Fruit fly (Drosophila melanogaster) whole organism, embryonic: ENCODE data around the gene Dh31.

Experiments used
- Aef1 ChIP-seq: fragments of 200-800 bp; sonication (Bioruptor generic); IDR thresholded peaks from 3 replicates; pipeline ENCODE4 v1.3.6; 2022; ENCODE audit warnings: missing biosample characterization, missing genetic modification characterization
- B-H2 ChIP-seq: fragments of 200-800 bp; sonication (Bioruptor generic); optimal IDR thresholded peaks from 2 replicates; lab custom pipeline; 2018; ENCODE audit warnings: missing biosample characterization, mild to moderate bottlenecking, missing genetic modification characterization
- C15 ChIP-seq: fragments of 200-800 bp; sonication (Bioruptor generic); IDR thresholded peaks from 3 replicates; pipeline ENCODE4 v1.3.6; 2022; ENCODE audit warnings: missing biosample characterization, missing genetic modification characterization
- CG10321 ChIP-seq: fragments of 200-800 bp; sonication (Bioruptor generic); IDR thresholded peaks from 2 replicates; pipeline ENCODE4 v1.3.6; 2022; ENCODE audit warnings: missing biosample characterization, missing genetic modification characterization
- CG12219 ChIP-seq: fragments of 200-800 bp; sonication (Bioruptor generic); optimal IDR thresholded peaks from 3 replicates; lab custom pipeline; 2018; ENCODE audit warnings: missing biosample characterization, mild to moderate bottlenecking, missing genetic modification characterization
- CG12744 ChIP-seq: fragments of 200-800 bp; sonication (Bioruptor generic); optimal IDR thresholded peaks from 2 replicates; lab custom pipeline; 2016; ENCODE audit warnings: missing biosample characterization, missing genetic modification characterization
- CG13775 ChIP-seq: fragments of 200-800 bp; sonication (Bioruptor generic); optimal IDR thresholded peaks from 3 replicates; lab custom pipeline; 2017; ENCODE audit warnings: missing biosample characterization, mild to moderate bottlenecking, missing genetic modification characterization
- CG17328 ChIP-seq: fragments of 200-800 bp; sonication (Bioruptor generic); IDR thresholded peaks from 2 replicates; pipeline ENCODE4 v1.3.6; 2022; ENCODE audit warnings: missing biosample characterization, missing genetic modification characterization
- CG17385 ChIP-seq: fragments of 200-800 bp; sonication (Bioruptor generic); optimal IDR thresholded peaks from 3 replicates; lab custom pipeline; 2018; ENCODE audit warnings: missing biosample characterization, mild to moderate bottlenecking, missing genetic modification characterization
- CG18764 ChIP-seq: fragments of 200-800 bp; sonication (Bioruptor generic); optimal IDR thresholded peaks from 3 replicates; lab custom pipeline; 2016; ENCODE audit warnings: missing biosample characterization, missing genetic modification characterization
- CG2120 ChIP-seq: fragments of 200-800 bp; sonication (Bioruptor generic); optimal IDR thresholded peaks from 3 replicates; lab custom pipeline; 2016; ENCODE audit warnings: missing biosample characterization, missing genetic modification characterization
- CG2199 ChIP-seq: fragments of 200-800 bp; sonication (Bioruptor generic); IDR thresholded peaks from 3 replicates; pipeline ENCODE4 v1.3.6; 2022; ENCODE audit warnings: missing biosample characterization, missing genetic modification characterization
- CG31365 ChIP-seq: fragments of 200-800 bp; sonication (Bioruptor generic); optimal IDR thresholded peaks from 2 replicates; lab custom pipeline; 2018; ENCODE audit warnings: missing biosample characterization, mild to moderate bottlenecking, missing genetic modification characterization
- CG3163 ChIP-seq: fragments of 200-800 bp; sonication (Bioruptor generic); optimal IDR thresholded peaks from 3 replicates; lab custom pipeline; 2016; ENCODE audit warnings: missing biosample characterization, missing genetic modification characterization
- CG3407 ChIP-seq: fragments of 200-800 bp; sonication (Bioruptor generic); optimal IDR thresholded peaks from 2 replicates; lab custom pipeline; 2018; ENCODE audit warnings: missing biosample characterization, mild to moderate bottlenecking, missing genetic modification characterization
- CG4424 ChIP-seq: fragments of 200-800 bp; sonication (Bioruptor generic); optimal IDR thresholded peaks from 3 replicates; lab custom pipeline; 2016; ENCODE audit warnings: missing biosample characterization, missing genetic modification characterization
- CG5245 ChIP-seq: fragments of 200-800 bp; sonication (Bioruptor generic); optimal IDR thresholded peaks from 3 replicates; lab custom pipeline; 2016; ENCODE audit warnings: missing biosample characterization, missing genetic modification characterization
- CG8290 ChIP-seq, 3 experiments: fragments of 200-800 bp; sonication (Bioruptor generic); optimal IDR thresholded peaks; 2 replicates each; lab custom pipeline; 2016 to 2019; ENCODE audit warnings: missing biosample characterization in 3 of 3, missing genetic modification characterization in 3 of 3, mild to moderate bottlenecking in 2 of 3, moderate library complexity in 1 of 3
- CG8478 ChIP-seq: fragments of >200 bp; optimal IDR thresholded peaks from 2 replicates; lab custom pipeline; 2018
- CHES-1-like ChIP-seq: fragments of 200-800 bp; sonication (Bioruptor generic); optimal IDR thresholded peaks from 2 replicates; lab custom pipeline; 2016; ENCODE audit warnings: missing biosample characterization, missing genetic modification characterization
- Drgx ChIP-seq: fragments of 200-800 bp; sonication (Bioruptor generic); IDR thresholded peaks from 2 replicates; pipeline ENCODE4 v1.3.6; 2022; ENCODE audit warnings: missing biosample characterization, missing genetic modification characterization
- Ets65A ChIP-seq: fragments of 200-800 bp; sonication (Bioruptor generic); peaks from one replicate; lab custom pipeline; 2016; ENCODE audit warnings: missing biosample characterization, missing genetic modification characterization
- HHEX ChIP-seq: fragments of 200-800 bp; sonication (Bioruptor generic); optimal IDR thresholded peaks from 3 replicates; lab custom pipeline; 2017; ENCODE audit warnings: missing biosample characterization, mild to moderate bottlenecking, missing genetic modification characterization, missing genetic modification reagents
- HmgD ChIP-seq: fragments of 200-800 bp; sonication (Bioruptor generic); optimal IDR thresholded peaks from 3 replicates; lab custom pipeline; 2016; ENCODE audit warnings: missing biosample characterization, missing genetic modification characterization
- Hr51 ChIP-seq, 2 experiments: fragments of 200-800 bp; sonication (Bioruptor generic); optimal IDR thresholded peaks; 2 replicates in 1 of 2; 3 replicates in 1 of 2; lab custom pipeline; 2016 to 2018; ENCODE audit warnings: missing biosample characterization in 2 of 2, missing genetic modification characterization in 2 of 2, mild to moderate bottlenecking in 1 of 2, moderate library complexity in 1 of 2
- Lhr ChIP-seq: fragments of 200-800 bp; sonication (Bioruptor generic); optimal IDR thresholded peaks from 3 replicates; lab custom pipeline; 2017; ENCODE audit warnings: mild to moderate bottlenecking, missing biosample characterization, missing genetic modification reagents, missing genetic modification characterization
- Mad ChIP-seq: fragments of 200-800 bp; sonication (Bioruptor generic); optimal IDR thresholded peaks from 2 replicates; lab custom pipeline; 2016; ENCODE audit warnings: missing biosample characterization, missing genetic modification characterization
- Meics ChIP-seq: fragments of 200-800 bp; sonication (Bioruptor generic); optimal IDR thresholded peaks from 2 replicates; lab custom pipeline; 2017; ENCODE audit warnings: missing biosample characterization, mild to moderate bottlenecking, missing genetic modification characterization
- NK7.1 ChIP-seq: fragments of 200-800 bp; sonication (Bioruptor generic); optimal IDR thresholded peaks from 3 replicates; lab custom pipeline; 2016; ENCODE audit warnings: missing biosample characterization, missing genetic modification characterization
- Nf-YA ChIP-seq: fragments of 200-800 bp; sonication (Bioruptor generic); IDR thresholded peaks from 2 replicates; pipeline ENCODE4 v1.3.6; 2022; ENCODE audit warnings: missing biosample characterization, missing genetic modification characterization
- NfI ChIP-seq: fragments of 200-800 bp; sonication (Bioruptor generic); optimal IDR thresholded peaks from 3 replicates; lab custom pipeline; 2018; ENCODE audit warnings: missing biosample characterization, mild to moderate bottlenecking, missing genetic modification characterization, moderate library complexity
- Ravus ChIP-seq: fragments of 200-800 bp; sonication (Bioruptor generic); IDR thresholded peaks from 2 replicates; pipeline ENCODE4 v1.3.6; 2022; ENCODE audit warnings: missing biosample characterization, missing genetic modification characterization
- chm ChIP-seq: fragments of 200-800 bp; sonication (Bioruptor generic); IDR thresholded peaks from 2 replicates; pipeline ENCODE4 v1.3.6; 2022; ENCODE audit warnings: missing biosample characterization, missing genetic modification characterization
- cwo ChIP-seq: fragments of 200-800 bp; sonication (Bioruptor generic); optimal IDR thresholded peaks from 3 replicates; lab custom pipeline; 2017; ENCODE audit warnings: missing biosample characterization, missing genetic modification characterization, mild to moderate bottlenecking, moderate library complexity, missing genetic modification reagents
- dan ChIP-seq: fragments of 200-800 bp; sonication (Bioruptor generic); IDR thresholded peaks from 2 replicates; pipeline ENCODE4 v1.3.6; 2022; ENCODE audit warnings: missing biosample characterization, missing genetic modification characterization
- danr ChIP-seq: fragments of 200-800 bp; sonication (Bioruptor generic); IDR thresholded peaks from 2 replicates; pipeline ENCODE4 v1.3.6; 2022; ENCODE audit warnings: missing biosample characterization, missing genetic modification characterization
- disco-r ChIP-seq: fragments of 200-800 bp; sonication (Bioruptor generic); optimal IDR thresholded peaks from 2 replicates; lab custom pipeline; 2016; ENCODE audit warnings: missing biosample characterization, missing genetic modification characterization
- dmrt11E ChIP-seq: fragments of 200-800 bp; sonication (Bioruptor generic); optimal IDR thresholded peaks from 3 replicates; lab custom pipeline; 2018; ENCODE audit warnings: missing biosample characterization, mild to moderate bottlenecking, missing genetic modification characterization, moderate library complexity
- hbn ChIP-seq: fragments of 200-800 bp; sonication (Bioruptor generic); IDR thresholded peaks from 2 replicates; pipeline ENCODE4 v1.3.6; 2022; ENCODE audit warnings: missing biosample characterization, missing genetic modification characterization; ENCODE audit not compliant: partially characterized antibody
- ind ChIP-seq: fragments of 200-800 bp; sonication (Bioruptor generic); optimal IDR thresholded peaks from 3 replicates; lab custom pipeline; 2016; ENCODE audit warnings: missing biosample characterization, missing genetic modification characterization
- mam ChIP-seq: fragments of 200-800 bp; sonication (Bioruptor generic); optimal IDR thresholded peaks from 3 replicates; lab custom pipeline; 2016; ENCODE audit warnings: missing biosample characterization, missing genetic modification characterization
- mld ChIP-seq: fragments of 200-800 bp; sonication (Bioruptor generic); IDR thresholded peaks from 3 replicates; pipeline ENCODE4 v1.3.6; 2022; ENCODE audit warnings: missing biosample characterization, missing genetic modification characterization; ENCODE audit not compliant: partially characterized antibody
- nmo ChIP-seq: fragments of 200-800 bp; sonication (Bioruptor generic); optimal IDR thresholded peaks from 2 replicates; lab custom pipeline; 2018; ENCODE audit warnings: missing biosample characterization, mild to moderate bottlenecking, missing genetic modification characterization, moderate library complexity
- pho ChIP-seq: fragments of 200-800 bp; sonication (Bioruptor generic); optimal IDR thresholded peaks from 2 replicates; lab custom pipeline; 2016; ENCODE audit warnings: missing biosample characterization, missing genetic modification characterization
- pita ChIP-seq: fragments of 200-800 bp; sonication (Bioruptor generic); optimal IDR thresholded peaks from 2 replicates; lab custom pipeline; 2017; ENCODE audit warnings: missing biosample characterization, mild to moderate bottlenecking, missing genetic modification characterization
- pum ChIP-seq: fragments of 200-800 bp; sonication (Bioruptor generic); optimal IDR thresholded peaks from 2 replicates; lab custom pipeline; 2016; ENCODE audit warnings: missing biosample characterization, missing genetic modification characterization
- ro ChIP-seq: fragments of 200-800 bp; sonication (Bioruptor generic); IDR thresholded peaks from 2 replicates; pipeline ENCODE4 v1.3.6; 2022; ENCODE audit warnings: missing biosample characterization, missing genetic modification characterization
- sc ChIP-seq, 3 experiments: fragments of >200 bp in 2 of 3; fragments of 200-800 bp in 1 of 3; sonication (Bioruptor generic) in 1 of 3; optimal IDR thresholded peaks; 2 replicates in 2 of 3; 3 replicates in 1 of 3; lab custom pipeline; 2017; ENCODE audit warnings: mild to moderate bottlenecking in 1 of 3, missing biosample characterization in 1 of 3, missing genetic modification characterization in 1 of 3, missing genetic modification reagents in 1 of 3
- sens-2 ChIP-seq: fragments of 200-800 bp; sonication (Bioruptor generic); IDR thresholded peaks from 2 replicates; pipeline ENCODE4 v1.3.6; 2022; ENCODE audit warnings: missing biosample characterization, missing genetic modification characterization
- sim ChIP-seq: fragments of 200-800 bp; sonication (Bioruptor generic); IDR thresholded peaks from 2 replicates; pipeline ENCODE4 v1.3.6; 2022; ENCODE audit warnings: missing biosample characterization, missing genetic modification characterization
- zen2 ChIP-seq: fragments of 200-800 bp; sonication (Bioruptor generic); IDR thresholded peaks from 3 replicates; pipeline ENCODE4 v1.3.6; 2022; ENCODE audit warnings: missing biosample characterization, missing genetic modification characterization; ENCODE audit not compliant: partially characterized antibody
- zfh2 ChIP-seq: fragments of 200-800 bp; sonication (Bioruptor generic); optimal IDR thresholded peaks from 2 replicates; lab custom pipeline; 2016; ENCODE audit warnings: missing biosample characterization, missing genetic modification characterization

Dh31 gene

DNA sequence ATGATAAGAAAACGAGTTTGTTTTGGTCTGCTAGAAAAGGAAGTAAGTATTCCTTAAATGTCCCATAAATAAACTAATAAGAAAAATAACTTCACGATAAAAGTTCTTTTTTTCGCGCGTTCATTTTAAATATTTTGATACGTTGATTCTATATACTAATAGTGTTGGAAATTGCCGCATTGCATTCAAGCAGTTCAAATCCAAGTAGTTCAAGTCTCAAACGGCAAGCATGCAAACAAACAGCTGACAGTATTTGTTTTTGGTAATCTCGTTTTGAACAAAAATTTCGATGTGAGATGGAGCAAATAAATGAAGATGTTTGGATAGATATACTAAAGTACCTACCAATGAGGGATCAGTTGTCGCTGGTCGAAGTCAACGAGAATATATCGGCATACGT, 17.9 kb downstream of the Dh31 start, which contains the start of gene CG13088 (continued):
- peak; percentile 40 for TF ChIP-seq zfh2 (GFP tag; lab: Kevin White, UChicago)
- TF ChIP-seq CG12219 (GFP tag; lab: Kevin White, UChicago), result no peak
- TF ChIP-seq Ets65A (GFP tag; lab: Kevin White, UChicago), result no peak
- no peak for TF ChIP-seq CG5245
- no peak for TF ChIP-seq cwo (GFP tag; lab: Kevin White, UChicago)
- no peak for TF ChIP-seq pita
- TF ChIP-seq dan (GFP tag; lab: Robert Waterston, UW), result no peak
- no peak for TF ChIP-seq Mad (GFP tag; lab: Kevin White, UChicago)
- TF ChIP-seq Ravus (GFP tag; lab: Robert Waterston, UW), result no peak
- no peak for TF ChIP-seq C15
- no peak for TF ChIP-seq hbn (GFP tag; lab: Robert Waterston, UW)
- no peak for TF ChIP-seq sc (optimal IDR thresholded peaks at IDR 0.05; lab: Kevin White, UChicago)
- TF ChIP-seq sc (GFP tag; optimal IDR thresholded peaks at IDR 0.05; lab: Kevin White, UChicago), result no peak
- peak; percentile 69 for TF ChIP-seq CG2120
- no peak for TF ChIP-seq HHEX (GFP tag; lab: Kevin White, UChicago)
- no peak for TF ChIP-seq chm
- no peak for TF ChIP-seq CHES-1-like
- no peak for TF ChIP-seq Hr51 (GFP tag; optimal IDR thresholded peaks at IDR 0.05; lab: Kevin White, UChicago)
- TF ChIP-seq CG2199 (GFP tag; lab: Robert Waterston, UW), result no peak
- TF ChIP-seq HmgD (GFP tag; lab: Kevin White, UChicago), result peak; percentile 54
- TF ChIP-seq sim (GFP tag; lab: Robert Waterston, UW), result no peak
- peak; percentile 99 for TF ChIP-seq CG31365 (tag; lab: Kevin White, UChicago)
- TF ChIP-seq CG13775 (GFP tag; lab: Kevin White, UChicago), result no peak
- TF ChIP-seq ro (GFP tag; lab: Robert Waterston, UW), result no peak
- TF ChIP-seq dmrt11E (tag; lab: Kevin White, UChicago), result peak; percentile 23
- no peak for TF ChIP-seq CG18764
- TF ChIP-seq danr (GFP tag; lab: Robert Waterston, UW), result no peak
- TF ChIP-seq pho (GFP tag; lab: Kevin White, UChicago), result peak; percentile 32
- TF ChIP-seq CG3163 (GFP tag; lab: Kevin White, UChicago), result peak; percentile 27
- no peak for TF ChIP-seq CG12744 (GFP tag; lab: Kevin White, UChicago)
- TF ChIP-seq nmo, result peak; percentile 41
- TF ChIP-seq Aef1, result peak; percentile 38; the same call in 1 of the 3 replicates
- TF ChIP-seq ind, result peak; percentile 30
- no peak for TF ChIP-seq Nf-YA (GFP tag; lab: Robert Waterston, UW)
- peak; percentile 75 for TF ChIP-seq CG8290 (GFP tag; optimal IDR thresholded peaks at IDR 0.05; lab: Kevin White, UChicago)
- no peak for TF ChIP-seq CG8290 (tag; optimal IDR thresholded peaks at IDR 0.05; lab: Kevin White, UChicago)
- TF ChIP-seq CG17385, result no peak
- TF ChIP-seq NK7.1 (GFP tag; lab: Kevin White, UChicago), result no peak
- no peak for TF ChIP-seq Meics (GFP tag; lab: Kevin White, UChicago)
- TF ChIP-seq sens-2, result no peak
- TF ChIP-seq zen2 (GFP tag; lab: Robert Waterston, UW), result no peak
- TF ChIP-seq B-H2 (GFP tag; lab: Kevin White, UChicago), result peak; percentile 55
- TF ChIP-seq pum (GFP tag; lab: Kevin White, UChicago), result peak; percentile 24
- TF ChIP-seq CG17328 (GFP tag; lab: Robert Waterston, UW), result no peak
- TF ChIP-seq mld (GFP tag; lab: Robert Waterston, UW), result no peak
- TF ChIP-seq NfI (GFP tag; lab: Kevin White, UChicago), result peak; percentile 55
- no peak for TF ChIP-seq Drgx (GFP tag; lab: Robert Waterston, UW)
- peak; percentile 60 for TF ChIP-seq mam
- TF ChIP-seq Lhr (GFP tag; lab: Kevin White, UChicago), result peak; percentile 25
- TF ChIP-seq disco-r, result no peak
- no peak for TF ChIP-seq CG8478 (lab: Kevin White, UChicago)
- peak; percentile 12 for TF ChIP-seq CG3407 (GFP tag; lab: Kevin White, UChicago)
- no peak for TF ChIP-seq CG10321 (GFP tag; lab: Robert Waterston, UW)
- TF ChIP-seq CG4424, result no peak
